Worm (Caenorhabditis elegans): Measurements from ENCODE around the gene C09E7.4.

- TF ChIP-seq him-1 (tag; optimal IDR thresholded peaks at IDR 0.05), result no peak
- TF ChIP-seq dao-5 (tag; optimal IDR thresholded peaks at IDR 0.05), result no peak
- no peak for TF ChIP-seq W03F9.2 (tag; optimal IDR thresholded peaks at IDR 0.05)
These were observed 38.6 kb downstream of the C09E7.4 start, which contains the start of gene sdz-15 for ce11 chrIII:6498176-6498575.

Measured in whole organism, L4/young adult.